Worm (Caenorhabditis elegans) whole organism, midembryonic: ENCODE measurements around the gene pqn-87.
"Not testable (repeated sequence)": the region's sequence is repeated elsewhere in the genome, so short reads cannot be mapped to it uniquely, and the experiment has no call there.

Experiments used
- T22C8.4 ChIP-seq: fragments of 200-800 bp; sonication (Bioruptor generic); IDR thresholded peaks from 2 replicates; pipeline ENCODE4 v1.3.6; 2022; ENCODE audit warnings: missing genetic modification characterization, missing compliant biosample characterization
- cog-1 ChIP-seq: sonication (generic microtip); optimal IDR thresholded peaks from 2 replicates; lab custom pipeline; 2016; ENCODE audit warnings: missing genetic modification characterization, missing compliant biosample characterization
- flt-1 ChIP-seq: fragments of 200-800 bp; sonication (Bioruptor generic); IDR thresholded peaks from 2 replicates; pipeline ENCODE4 v1.3.6; 2022; ENCODE audit warnings: missing genetic modification characterization, missing compliant biosample characterization
- klf-2 ChIP-seq: fragments of 200-800 bp; sonication (Bioruptor generic); conservative IDR thresholded peaks from 2 replicates; pipeline ENCODE4 v1.3.6; 2022; ENCODE audit warnings: missing genetic modification reagents, missing genetic modification characterization, missing compliant biosample characterization
- med-1 ChIP-seq: sonication (generic microtip); optimal IDR thresholded peaks from 2 replicates; lab custom pipeline; 2017; ENCODE audit warnings: missing genetic modification characterization, mild to moderate bottlenecking, missing compliant biosample characterization, antibody characterized with exemption, missing genetic modification reagents; ENCODE audit not compliant: insufficient read depth
- ref-1 ChIP-seq: fragments of 200-800 bp; sonication (Bioruptor generic); conservative IDR thresholded peaks from 2 replicates; pipeline ENCODE4 v1.3.6; 2022; ENCODE audit warnings: missing genetic modification reagents, missing genetic modification characterization, missing compliant biosample characterization
- tab-1 ChIP-seq: fragments of 200-800 bp; sonication (Bioruptor generic); IDR thresholded peaks from 2 replicates; pipeline ENCODE4 v1.3.6; 2022; ENCODE audit warnings: missing genetic modification characterization, missing compliant biosample characterization
- ztf-23 ChIP-seq: fragments of 200-800 bp; sonication (Bioruptor generic); IDR thresholded peaks from 2 replicates; pipeline ENCODE4 v1.3.6; 2022; ENCODE audit warnings: missing genetic modification reagents, missing genetic modification characterization, missing compliant biosample characterization
- ztf-29 ChIP-seq: fragments of 200-800 bp; sonication (Bioruptor generic); IDR thresholded peaks from 2 replicates; pipeline ENCODE4 v1.3.6; 2022; ENCODE audit warnings: missing genetic modification reagents, missing genetic modification characterization, missing compliant biosample characterization

The pqn-87 gene

DNA sequence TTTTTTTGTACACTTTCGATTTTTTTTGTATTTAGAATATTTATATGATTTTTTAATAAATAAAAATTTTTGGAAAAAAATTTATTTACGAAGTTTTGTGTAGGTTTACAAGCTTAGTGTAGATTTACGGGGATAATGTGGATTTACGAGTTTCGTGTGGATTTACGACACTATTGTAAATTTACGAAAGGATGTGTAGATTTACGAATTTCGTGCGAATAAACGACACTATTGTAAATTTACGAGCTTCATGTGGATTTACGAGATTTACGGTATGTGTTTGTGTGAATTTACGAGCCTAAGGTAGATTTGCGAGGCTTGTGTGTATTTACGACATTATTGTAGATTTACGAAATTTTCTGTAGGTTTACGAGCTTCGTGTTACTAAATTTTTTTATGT lies 35.7 kb downstream of the pqn-87 start:
- TF ChIP-seq klf-2 (GFP tag; lab: Robert Waterston, UW) (no peak), tab-1 (GFP tag; lab: Robert Waterston, UW) (no peak), T22C8.4 (GFP tag; lab: Robert Waterston, UW) (no peak), cog-1 (no peak), ztf-29 (no peak), med-1 (GFP tag; lab: Kevin White, UChicago) (no peak)

DNA sequence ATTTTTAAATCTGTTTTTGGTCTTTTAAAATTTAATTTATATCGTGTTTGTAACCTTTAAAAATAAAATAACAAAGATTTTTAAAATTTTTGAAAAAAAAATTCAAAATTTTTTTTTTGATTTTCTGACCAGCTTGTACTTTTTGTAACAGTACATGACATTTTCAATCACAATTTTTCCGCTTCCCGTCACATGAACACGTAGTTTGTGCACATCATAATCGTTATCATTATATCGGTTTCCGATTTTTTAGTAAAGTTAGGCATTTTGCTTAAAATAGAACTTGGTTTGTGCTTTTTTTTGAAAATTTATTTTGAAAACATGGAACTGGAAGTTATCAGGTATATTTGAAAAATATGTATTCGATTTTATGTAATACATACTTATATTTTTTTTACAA lies 38.2 kb downstream of the pqn-87 start:
- TF ChIP-seq ztf-23 (GFP tag; lab: Robert Waterston, UW) (no peak), flt-1 (GFP tag; lab: Robert Waterston, UW) (no peak), ztf-29 (no peak), ref-1 (no peak), med-1 (GFP tag; lab: Kevin White, UChicago) (no peak), klf-2 (GFP tag; lab: Robert Waterston, UW) (no peak), tab-1 (GFP tag; lab: Robert Waterston, UW) (no peak), cog-1 (no peak), T22C8.4 (GFP tag; lab: Robert Waterston, UW) (no peak)

DNA sequence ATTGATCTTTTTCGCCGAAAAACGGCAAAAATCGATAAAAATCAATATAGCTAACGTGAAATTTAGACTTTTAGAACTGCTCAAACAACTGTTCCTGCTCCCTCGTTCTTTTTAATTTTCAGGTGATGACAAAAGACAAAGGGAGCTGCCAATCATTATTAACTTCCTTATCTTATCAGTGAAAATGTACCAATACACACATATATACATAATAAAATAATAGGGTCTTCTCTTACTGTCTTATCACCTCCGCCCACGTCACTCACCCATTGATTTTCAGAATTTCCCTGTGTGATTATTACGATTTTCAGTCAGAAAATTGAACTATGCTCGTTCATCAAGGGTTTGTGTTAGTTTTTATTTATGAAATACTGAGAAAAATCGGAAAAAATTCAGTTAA lies 39.2 kb downstream of the pqn-87 start, which contains the start of gene Y57A10A.14:
TSS of gene Y57A10A.14 (plus strand) at position 228 of the 400 bp plus-strand sequence.
- no peak for TF ChIP-seq cog-1
- no peak for TF ChIP-seq ref-1
- TF ChIP-seq flt-1 (GFP tag; lab: Robert Waterston, UW) = no peak
- TF ChIP-seq T22C8.4 (GFP tag; lab: Robert Waterston, UW) = no peak
- TF ChIP-seq klf-2 (GFP tag; lab: Robert Waterston, UW) = no peak
- no peak for TF ChIP-seq tab-1 (GFP tag; lab: Robert Waterston, UW)
- no peak for TF ChIP-seq ztf-29
- no peak for TF ChIP-seq med-1 (GFP tag; lab: Kevin White, UChicago)
- TF ChIP-seq ztf-23 (GFP tag; lab: Robert Waterston, UW) = no peak

DNA sequence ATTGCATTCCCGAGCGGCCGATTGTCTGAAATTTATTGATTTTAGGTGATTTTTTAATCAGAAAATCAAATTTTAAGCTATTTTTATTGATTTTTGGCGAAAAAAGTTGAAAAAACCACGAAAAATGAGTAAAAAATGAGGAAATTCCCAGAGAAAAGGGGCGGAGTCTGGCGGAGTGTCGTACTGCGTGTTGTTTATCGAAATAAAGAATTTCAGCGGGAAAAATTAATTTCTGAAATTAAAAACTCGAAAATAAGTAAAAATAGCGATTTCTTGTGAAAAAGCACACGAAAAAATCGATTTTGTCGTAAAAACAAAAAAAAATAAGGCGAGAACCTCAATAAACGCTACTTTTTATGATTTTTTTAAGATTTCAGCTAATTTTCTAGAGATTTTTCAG lies 40.0 kb downstream of the pqn-87 start, which contains the start of gene Y57A10A.13:
TSS of gene Y57A10A.13 (minus strand) at position 46 of the 400 bp plus-strand sequence.
- TF ChIP-seq cog-1 (no peak), T22C8.4 (GFP tag; lab: Robert Waterston, UW) (no peak), flt-1 (GFP tag; lab: Robert Waterston, UW) (no peak), ref-1 (no peak), ztf-23 (GFP tag; lab: Robert Waterston, UW) (no peak), med-1 (GFP tag; lab: Kevin White, UChicago) (no peak), tab-1 (GFP tag; lab: Robert Waterston, UW) (no peak), ztf-29 (no peak), klf-2 (GFP tag; lab: Robert Waterston, UW) (no peak)

DNA sequence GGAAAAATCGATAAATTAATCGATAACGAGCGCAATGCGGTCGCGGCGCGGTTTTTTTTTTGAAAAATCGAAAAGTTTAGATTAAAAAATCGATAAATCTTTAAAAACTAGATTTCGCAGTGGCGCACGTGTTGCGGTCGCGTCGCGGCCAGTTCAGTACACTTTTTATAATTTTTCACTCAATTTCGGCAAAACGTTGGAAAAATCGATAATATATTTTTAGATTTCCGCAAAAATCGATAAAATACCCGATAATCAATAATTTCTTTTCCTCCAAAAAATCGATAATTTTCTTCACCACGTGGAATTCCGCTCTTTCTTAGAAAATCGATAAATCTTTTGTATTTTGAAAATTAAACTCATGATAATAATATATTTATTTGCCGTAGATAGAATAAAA lies 48.4 kb downstream of the pqn-87 start:
- peak; percentile 84 for TF ChIP-seq T22C8.4 (GFP tag; lab: Robert Waterston, UW)
- no peak for TF ChIP-seq flt-1 (GFP tag; lab: Robert Waterston, UW)

DNA sequence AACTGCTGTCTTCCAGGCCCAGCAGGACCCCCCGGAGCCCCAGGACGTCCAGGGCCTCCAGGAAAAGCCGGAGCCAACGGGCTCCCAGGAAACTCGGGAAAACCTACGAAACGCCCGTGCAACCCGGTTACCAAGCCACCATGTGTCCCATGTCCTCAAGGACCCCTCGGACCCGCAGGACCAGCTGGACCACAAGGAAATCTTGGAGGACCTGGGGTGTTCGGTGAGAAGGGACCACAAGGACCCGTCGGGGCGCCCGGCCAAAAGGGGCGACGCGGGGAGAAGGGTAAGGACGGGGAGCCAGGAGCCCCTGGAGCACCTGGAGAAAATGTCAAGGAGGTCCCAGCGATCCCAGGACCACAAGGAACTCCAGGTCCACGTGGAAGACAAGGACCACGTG lies 49.5 kb downstream of the pqn-87 start:
- no peak for TF ChIP-seq T22C8.4 (GFP tag; lab: Robert Waterston, UW)
- TF ChIP-seq ref-1 = no peak
- TF ChIP-seq ztf-23 (GFP tag; lab: Robert Waterston, UW) = no peak
- TF ChIP-seq cog-1 = no peak
- no peak for TF ChIP-seq tab-1 (GFP tag; lab: Robert Waterston, UW)
- no peak for TF ChIP-seq flt-1 (GFP tag; lab: Robert Waterston, UW)
- no peak for TF ChIP-seq klf-2 (GFP tag; lab: Robert Waterston, UW)

DNA sequence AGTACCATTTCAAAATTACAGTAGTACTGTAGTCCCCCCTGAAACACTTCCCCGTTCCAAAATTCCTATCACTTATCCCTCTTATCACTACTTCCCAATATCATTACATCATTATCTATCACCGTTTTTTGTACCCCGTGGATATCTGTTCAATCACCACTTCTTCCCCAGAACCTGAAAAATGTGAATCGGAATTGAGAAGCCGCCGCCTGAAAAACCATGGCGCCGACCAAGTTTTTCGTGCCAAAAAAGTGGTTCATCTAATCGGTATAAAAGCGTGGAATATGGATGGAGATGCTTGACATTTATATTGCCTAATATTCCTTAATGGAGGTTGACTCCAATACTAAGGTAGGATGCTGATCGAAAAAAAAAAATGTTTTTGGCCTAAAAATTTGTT lies 52.6 kb downstream of the pqn-87 start, which contains the start of gene rol-1:
TSS of gene rol-1 (plus strand) at position 301 of the 400 bp plus-strand sequence.
- no peak for TF ChIP-seq ref-1
- TF ChIP-seq ztf-23 (GFP tag; lab: Robert Waterston, UW) = no peak
- no peak for TF ChIP-seq klf-2 (GFP tag; lab: Robert Waterston, UW)
- TF ChIP-seq flt-1 (GFP tag; lab: Robert Waterston, UW) = no peak
- no peak for TF ChIP-seq med-1 (GFP tag; lab: Kevin White, UChicago)
- TF ChIP-seq ztf-29 = no peak
- no peak for TF ChIP-seq T22C8.4 (GFP tag; lab: Robert Waterston, UW)
- TF ChIP-seq tab-1 (GFP tag; lab: Robert Waterston, UW) = no peak
- no peak for TF ChIP-seq cog-1

DNA sequence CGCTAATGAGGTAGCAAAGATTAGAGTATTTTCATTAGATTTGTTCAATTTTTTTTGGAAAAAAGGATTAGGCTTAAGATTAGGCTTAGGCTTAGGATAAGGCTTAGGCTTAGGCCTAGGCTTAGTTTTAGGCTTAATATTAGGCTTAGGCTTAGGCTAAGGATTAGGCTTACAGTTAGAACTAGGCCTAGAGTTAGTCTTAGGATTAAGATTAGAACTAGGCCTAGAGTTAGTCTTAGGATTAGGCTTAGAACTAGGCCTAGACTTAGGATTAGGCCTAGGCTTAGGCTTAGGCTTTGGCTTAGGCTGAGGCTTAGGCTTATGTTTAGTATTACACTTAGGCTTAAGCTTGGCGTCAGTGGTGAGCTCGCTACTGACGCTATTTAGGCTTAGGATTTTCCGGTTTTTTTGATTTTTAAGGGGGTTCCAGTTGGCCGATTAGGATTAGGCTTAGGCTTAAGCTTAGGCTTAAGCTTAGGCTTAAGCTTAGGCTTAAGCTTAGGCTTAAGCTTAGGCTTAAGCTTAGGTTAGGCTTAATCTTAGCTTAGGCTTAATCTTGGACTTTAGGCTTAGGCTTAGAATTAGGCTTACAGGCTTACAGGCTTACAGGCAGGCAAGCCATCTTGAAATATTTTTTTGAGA lies 55.3 kb downstream of the pqn-87 start:
- TF ChIP-seq ztf-29 (peak; percentile 74; the same call in 1 of the 2 replicates), ref-1 (no peak), cog-1 (no peak), ztf-23 (GFP tag; lab: Robert Waterston, UW) (no peak)

DNA sequence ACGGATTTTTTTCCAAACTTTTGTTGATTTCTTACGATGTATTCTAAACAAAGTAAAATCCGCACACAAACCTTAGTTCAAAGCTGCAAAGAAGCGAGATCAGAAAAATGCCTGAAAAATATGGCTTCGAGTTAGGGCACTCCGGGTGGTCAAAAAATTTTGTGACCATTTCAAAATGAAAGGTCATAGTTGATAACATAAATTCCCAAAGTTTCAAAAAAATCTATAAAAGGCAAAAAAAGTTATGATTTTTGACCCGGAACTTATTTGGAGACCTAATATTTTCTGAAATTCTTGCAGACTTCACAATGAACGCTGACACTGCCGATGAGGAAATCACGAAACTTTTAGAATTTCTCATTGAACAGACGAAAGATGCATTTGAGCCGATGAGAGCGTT lies 60.3 kb downstream of the pqn-87 start, which contains the start of gene Y57A10A.8:
TSS of gene Y57A10A.8 (plus strand) at position 301 of the 400 bp plus-strand sequence.
- TF ChIP-seq flt-1 (GFP tag; lab: Robert Waterston, UW); ref-1; cog-1: not testable (repeated sequence)

DNA sequence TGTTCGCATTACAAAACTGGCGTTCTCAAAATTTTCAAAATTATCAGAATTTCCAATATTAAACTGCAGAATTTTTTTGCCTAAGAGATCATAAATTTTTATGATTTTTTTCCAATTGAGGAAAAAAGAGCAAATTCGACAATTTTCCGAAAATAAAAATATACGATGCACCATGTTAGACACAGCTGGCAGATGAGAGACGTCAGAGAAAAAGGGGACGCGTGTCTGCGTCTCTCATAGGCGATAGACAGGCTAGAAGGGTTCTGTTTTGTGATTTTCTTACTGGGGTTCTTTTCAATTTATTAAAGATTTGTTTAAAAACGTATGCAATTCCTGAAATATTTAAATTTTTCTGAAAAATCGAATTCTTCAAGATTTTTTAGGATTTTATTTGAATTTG lies 61.9 kb downstream of the pqn-87 start:
- TF ChIP-seq ztf-23 (GFP tag; lab: Robert Waterston, UW) (no peak), flt-1 (GFP tag; lab: Robert Waterston, UW) (no peak), T22C8.4 (GFP tag; lab: Robert Waterston, UW) (no peak), tab-1 (GFP tag; lab: Robert Waterston, UW) (no peak), med-1 (GFP tag; lab: Kevin White, UChicago) (no peak), cog-1 (no peak), klf-2 (GFP tag; lab: Robert Waterston, UW) (no peak), ztf-29 (no peak), ref-1 (no peak)
